Worm (Caenorhabditis elegans) whole organism, L1 larva: ENCODE data around the gene M03A1.3.

Source experiments
- blmp-1 ChIP-seq: fragments of 150-350 bp; optimal IDR thresholded peaks from 2 replicates; lab custom pipeline; 2014; ENCODE audit warnings: missing biosample characterization, missing genetic modification characterization
- ceh-63 ChIP-seq: fragments of 200-800 bp; sonication (Bioruptor generic); optimal IDR thresholded peaks from 2 replicates; lab custom pipeline; 2018; ENCODE audit warnings: mild to moderate bottlenecking, missing genetic modification characterization, missing compliant biosample characterization
- ceh-8 ChIP-seq: fragments of 200-800 bp; sonication (Bioruptor generic); optimal IDR thresholded peaks from 2 replicates; lab custom pipeline; 2018; ENCODE audit warnings: mild to moderate bottlenecking, missing genetic modification characterization, moderate library complexity, missing compliant biosample characterization
- ceh-82 ChIP-seq, 3 experiments: fragments of 150-350 bp in 1 of 3; sonication (generic microtip) in 2 of 3; optimal IDR thresholded peaks; 2 replicates each; lab custom pipeline; 2014 to 2017; ENCODE audit warnings: missing biosample characterization in 3 of 3, missing genetic modification characterization in 3 of 3
- ceh-88 ChIP-seq: fragments of 200-800 bp; sonication (Bioruptor generic); IDR thresholded peaks from 2 replicates; pipeline ENCODE4 v1.3.6; 2022; ENCODE audit warnings: missing genetic modification characterization, missing compliant biosample characterization
- dpl-1 ChIP-seq, 3 experiments: fragments of 150-350 bp in 2 of 3; sonication (generic microtip) in 1 of 3; optimal IDR thresholded peaks; 2 replicates each; lab custom pipeline; 2014 to 2017; ENCODE audit warnings: missing biosample characterization in 3 of 3, missing genetic modification characterization in 3 of 3, missing genetic modification reagents in 3 of 3
- efl-1 ChIP-seq, 4 experiments: fragments of 150-350 bp; optimal IDR thresholded peaks in 3 of 4; peaks in 1 of 4; 1 replicate in 1 of 4; 2 replicates in 3 of 4; lab custom pipeline; 2014; ENCODE audit warnings: missing biosample characterization in 2 of 4, missing genetic modification characterization in 2 of 4, missing genetic modification reagents in 2 of 4
- egl-13 ChIP-seq: sonication (generic microtip); optimal IDR thresholded peaks from 2 replicates; lab custom pipeline; 2016; ENCODE audit warnings: missing genotype, missing genetic modification reagents, missing genetic modification characterization, missing compliant biosample characterization
- elt-2 ChIP-seq: sonication (generic microtip); optimal IDR thresholded peaks from 2 replicates; lab custom pipeline; 2016; ENCODE audit warnings: missing genetic modification characterization, mild to moderate bottlenecking, inconsistent platforms, missing compliant biosample characterization, missing genetic modification reagents
- elt-3 ChIP-seq, 6 experiments: fragments of 150-350 bp in 1 of 6; sonication (generic microtip); optimal IDR thresholded peaks; 2 replicates each; lab custom pipeline; 2017 to 2018; ENCODE audit warnings: missing biosample characterization in 6 of 6, missing genetic modification characterization in 6 of 6, inconsistent platforms in 1 of 6
- fos-1 ChIP-seq: fragments of 150-350 bp; optimal IDR thresholded peaks from 2 replicates; lab custom pipeline; 2014; ENCODE audit warnings: missing biosample characterization, missing genetic modification characterization
- isw-1 ChIP-seq: fragments of 200-800 bp; sonication (Bioruptor generic); IDR thresholded peaks from 2 replicates; pipeline ENCODE4 v1.3.6; 2022; ENCODE audit warnings: missing genetic modification characterization, missing compliant biosample characterization
- jun-1 ChIP-seq: fragments of 150-350 bp; optimal IDR thresholded peaks from 2 replicates; lab custom pipeline; 2014; ENCODE audit warnings: missing biosample characterization, missing genetic modification reagents, missing genetic modification characterization
- lin-14 ChIP-seq: fragments of 200-800 bp; sonication (Bioruptor generic); optimal IDR thresholded peaks from 2 replicates; lab custom pipeline; 2018; ENCODE audit warnings: mild to moderate bottlenecking, missing genetic modification characterization, moderate library complexity, missing compliant biosample characterization
- lin-35 ChIP-seq, 2 experiments: fragments of 150-350 bp; optimal IDR thresholded peaks; 2 replicates each; lab custom pipeline; 2014; ENCODE audit warnings: missing biosample characterization in 2 of 2, missing genetic modification characterization in 2 of 2, missing genetic modification reagents in 2 of 2
- lin-39 ChIP-seq: fragments of 150-350 bp; optimal IDR thresholded peaks from 2 replicates; lab custom pipeline; 2014; ENCODE audit warnings: missing biosample characterization, missing genetic modification reagents, missing genetic modification characterization
- lsy-2 ChIP-seq, 2 experiments: fragments of 150-350 bp; optimal IDR thresholded peaks; 2 replicates each; lab custom pipeline; 2014; ENCODE audit warnings: missing biosample characterization in 2 of 2, missing genetic modification characterization in 2 of 2
- mab-9 ChIP-seq: fragments of 200-800 bp; sonication (Bioruptor generic); IDR thresholded peaks from 2 replicates; pipeline ENCODE4 v1.3.6; 2022; ENCODE audit warnings: missing genetic modification reagents, missing genetic modification characterization, missing compliant biosample characterization
- mdl-1 ChIP-seq, 2 experiments: fragments of 150-350 bp; optimal IDR thresholded peaks; 2 replicates each; lab custom pipeline; 2014 to 2017; ENCODE audit warnings: missing biosample characterization in 2 of 2, missing genetic modification characterization in 2 of 2, inconsistent platforms in 1 of 2
- nhr-11 ChIP-seq: fragments of 150-350 bp; optimal IDR thresholded peaks from 2 replicates; lab custom pipeline; 2014; ENCODE audit warnings: missing biosample characterization, missing genetic modification characterization
- nhr-19 ChIP-seq: fragments of 200-800 bp; sonication (Bioruptor generic); conservative IDR thresholded peaks from 2 replicates; pipeline ENCODE4 v1.3.6; 2022; ENCODE audit warnings: missing genetic modification characterization, missing compliant biosample characterization
- nhr-28 ChIP-seq: fragments of 150-350 bp; optimal IDR thresholded peaks from 2 replicates; lab custom pipeline; 2014; ENCODE audit warnings: missing biosample characterization, missing genetic modification characterization
- nhr-85 ChIP-seq: sonication (generic microtip); peaks from one replicate; lab custom pipeline; 2016; ENCODE audit warnings: missing genetic modification characterization, inconsistent platforms, missing compliant biosample characterization
- pax-3 ChIP-seq: fragments of 200-800 bp; sonication (Bioruptor generic); optimal IDR thresholded peaks from 2 replicates; lab custom pipeline; 2018; ENCODE audit warnings: mild to moderate bottlenecking, missing genetic modification characterization, moderate library complexity, missing compliant biosample characterization
- rnt-1 ChIP-seq: sonication (generic microtip); optimal IDR thresholded peaks from 2 replicates; lab custom pipeline; 2016; ENCODE audit warnings: mild to moderate bottlenecking, missing genetic modification characterization, moderate library complexity, missing compliant biosample characterization
- skn-1 ChIP-seq: fragments of 150-350 bp; optimal IDR thresholded peaks from 2 replicates; lab custom pipeline; 2014; ENCODE audit warnings: missing biosample characterization, missing genetic modification characterization
- snpc-4 ChIP-seq: fragments of 150-350 bp; optimal IDR thresholded peaks from 2 replicates; lab custom pipeline; 2014; ENCODE audit warnings: missing biosample characterization, missing genetic modification characterization
- sup-37 ChIP-seq: fragments of 200-800 bp; sonication (Bioruptor generic); optimal IDR thresholded peaks from 2 replicates; lab custom pipeline; 2018; ENCODE audit warnings: mild to moderate bottlenecking, missing genetic modification characterization, missing compliant biosample characterization
- unc-30 ChIP-seq: sonication (generic microtip); optimal IDR thresholded peaks from 2 replicates; lab custom pipeline; 2017; ENCODE audit warnings: missing biosample characterization, missing genetic modification characterization
- unc-86 ChIP-seq: sonication (generic microtip); optimal IDR thresholded peaks from 2 replicates; lab custom pipeline; 2016; ENCODE audit warnings: missing genetic modification characterization, missing compliant biosample characterization
- zip-4 ChIP-seq: fragments of 200-800 bp; sonication (Bioruptor generic); optimal IDR thresholded peaks from 2 replicates; lab custom pipeline; 2018; ENCODE audit warnings: mild to moderate bottlenecking, missing genetic modification characterization, moderate library complexity, missing compliant biosample characterization
- ztf-4 ChIP-seq: fragments of 150-350 bp; optimal IDR thresholded peaks from 2 replicates; lab custom pipeline; 2014; ENCODE audit warnings: missing biosample characterization, missing genetic modification characterization

The M03A1.3 gene

ce11 chrII:4562503-4563000, 5.0 kb downstream of the M03A1.3 start, which contains the start of gene dao-2 (continued):
- no peak for TF ChIP-seq jun-1 (tag; lab: Kevin White, UChicago)

DNA sequence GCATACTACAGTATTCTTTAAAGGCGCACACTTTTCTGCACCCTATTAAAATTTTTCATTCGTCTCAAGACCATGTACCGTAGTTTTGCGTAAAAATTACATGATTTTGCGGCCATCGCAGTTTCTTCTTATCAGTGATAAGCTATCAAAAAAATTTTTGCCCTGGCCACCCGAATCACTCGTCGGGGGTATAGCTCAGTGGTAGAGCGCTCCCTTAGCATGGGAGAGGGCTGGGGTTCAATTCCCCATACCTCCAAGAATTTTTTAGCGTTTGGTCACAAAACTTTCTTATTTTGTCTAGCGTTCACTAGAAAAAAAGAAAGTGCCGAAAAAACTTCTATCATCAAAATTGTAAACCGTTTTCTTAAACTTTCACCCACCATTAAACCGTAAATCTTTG, 7.6 kb downstream of the M03A1.3 start:
- TF ChIP-seq elt-2 (tag; lab: Kevin White, UChicago) (peak; percentile 39), ceh-8 (no peak)
- TF ChIP-seq, all 84 proteins: peak for 1

- TF ChIP-seq fos-1 = no peak
- TF ChIP-seq lin-35 (GFP tag; optimal IDR thresholded peaks at IDR 0.05; lab: Kevin White, UChicago) = no peak
- no peak for TF ChIP-seq ztf-4 (tag; lab: Kevin White, UChicago)
- no peak for TF ChIP-seq jun-1 (tag; lab: Kevin White, UChicago)
- TF ChIP-seq zip-4 = no peak
- TF ChIP-seq ceh-82 (tag; optimal IDR thresholded peaks at IDR 0.05; lab: Kevin White, UChicago) = no peak
- no peak for TF ChIP-seq snpc-4 (tag; lab: Kevin White, UChicago)
These were observed 8.7 kb downstream of the M03A1.3 start for ce11 chrII:4566237-4566636.

ce11 chrII:4571112-4571511, 13.5 kb downstream of the M03A1.3 start:
- TF ChIP-seq efl-1 (optimal IDR thresholded peaks at IDR 0.05; lab: Kevin White, UChicago) (no peak), efl-1 (GFP tag; optimal IDR thresholded peaks at IDR 0.05 in 1 of 2; lab: Kevin White, UChicago) (peak in 1 of 2 experiments; percentile 63), isw-1 (no peak), mdl-1 (tag; optimal IDR thresholded peaks at IDR 0.05; lab: Kevin White, UChicago) (no peak), nhr-85 (tag; lab: Kevin White, UChicago) (no peak), ztf-4 (tag; lab: Kevin White, UChicago) (no peak), blmp-1 (peak; percentile 5), lin-39 (no peak), rnt-1 (tag; lab: Kevin White, UChicago) (peak; percentile 20), elt-2 (tag; lab: Kevin White, UChicago) (no peak), ceh-8 (no peak), skn-1 (tag; lab: Kevin White, UChicago) (no peak), lin-14 (GFP tag; lab: Kevin White, UChicago) (peak; percentile 9)
- TF ChIP-seq, all 84 proteins: peak for 4

DNA sequence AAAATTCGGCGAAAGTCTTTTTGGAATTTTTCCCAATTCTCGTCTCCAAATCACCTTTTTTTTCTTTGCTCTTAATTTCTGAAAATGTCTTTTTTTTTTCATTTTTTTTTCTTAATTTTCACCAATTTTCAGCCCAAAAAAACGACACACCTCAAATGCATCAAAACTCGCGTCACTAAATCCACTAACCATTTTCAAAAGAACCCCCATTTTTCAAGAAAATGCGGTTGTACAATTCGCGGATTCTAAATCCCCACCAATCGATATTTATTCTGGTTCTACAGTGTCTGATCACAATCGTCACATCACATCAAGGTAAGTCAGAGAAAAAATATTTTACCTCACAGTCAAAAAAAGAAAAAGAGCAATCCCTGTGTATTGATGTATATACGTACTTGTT, 14.3 kb downstream of the M03A1.3 start, which contains the start of gene vab-1:
vab-1 (plus strand) TSS at position 133 of the 400 bp plus-strand sequence.
- TF ChIP-seq mab-9 (GFP tag; lab: Robert Waterston, UW) (no peak), ceh-88 (GFP tag; lab: Robert Waterston, UW) (no peak), elt-3 (tag; optimal IDR thresholded peaks at IDR 0.05; lab: Kevin White, UChicago) (no peak), efl-1 (optimal IDR thresholded peaks at IDR 0.05; lab: Kevin White, UChicago) (no peak), efl-1 (GFP tag; optimal IDR thresholded peaks at IDR 0.05 in 1 of 2; lab: Kevin White, UChicago) (peak in 1 of 2 experiments; percentile 70)

ce11 chrII:4572579-4572978, 15.0 kb downstream of the M03A1.3 start:
- peak; percentile 11 for TF ChIP-seq rnt-1 (tag; lab: Kevin White, UChicago)
- no peak for TF ChIP-seq jun-1 (tag; lab: Kevin White, UChicago)

- TF ChIP-seq egl-13 (tag; lab: Kevin White, UChicago) = no peak
- peak; percentile 67 for TF ChIP-seq lin-14 (GFP tag; lab: Kevin White, UChicago)
- TF ChIP-seq nhr-85 (tag; lab: Kevin White, UChicago) = peak; percentile 84
These were observed 15.5 kb downstream of the M03A1.3 start for ce11 chrII:4573084-4573483.

- no peak for TF ChIP-seq nhr-28 (tag; lab: Kevin White, UChicago)
- no peak for TF ChIP-seq nhr-19 (GFP tag; lab: Robert Waterston, UW)
- TF ChIP-seq ceh-63 (GFP tag; lab: Kevin White, UChicago) = no peak
- no peak for TF ChIP-seq nhr-11 (tag; lab: Kevin White, UChicago)
- no peak for TF ChIP-seq sup-37
- no peak for TF ChIP-seq mdl-1 (tag; optimal IDR thresholded peaks at IDR 0.05; lab: Kevin White, UChicago)
- no peak for TF ChIP-seq lsy-2 (tag; optimal IDR thresholded peaks at IDR 0.05; lab: Kevin White, UChicago)
- TF ChIP-seq dpl-1 (GFP tag; optimal IDR thresholded peaks at IDR 0.05; lab: Kevin White, UChicago) = no peak
- TF ChIP-seq lin-14 (GFP tag; lab: Kevin White, UChicago) = peak; percentile 48
- TF ChIP-seq unc-86 (tag; lab: Kevin White, UChicago) = peak; percentile 2
- TF ChIP-seq pax-3 = no peak
- TF ChIP-seq unc-30 = no peak
These were observed 17.1 kb downstream of the M03A1.3 start for ce11 chrII:4574658-4575057.
